Fruit fly (Drosophila melanogaster): Measurements from ENCODE around the gene CG34007.
"Not testable (repeated sequence)": the region's sequence is repeated elsewhere in the genome, so short reads cannot be mapped to it uniquely, and the experiment has no call there.

- not testable (repeated sequence) for TF ChIP-seq CTCF, CG8478 (optimal IDR thresholded peaks at IDR 0.05)
These were observed 45.0 kb upstream of the CG34007 start, which contains the start of the genes CG31683 and CG31687 for dm6 chr2L:20449864-20450263.

Data from S2 (cell line).